Fruit fly (Drosophila melanogaster) whole organism, wandering third instar larva: ENCODE data around the gene LManII.

Experiments
- Abd-B ChIP-seq: fragments of >200 bp; optimal IDR thresholded peaks from 2 replicates; lab custom pipeline; 2017; ENCODE audit warnings: missing biosample characterization, missing genetic modification characterization
- CG32264 ChIP-seq: fragments of 200-800 bp; sonication (Bioruptor generic); optimal IDR thresholded peaks from 2 replicates; lab custom pipeline; 2016; ENCODE audit warnings: missing biosample characterization, missing genetic modification characterization
- CG9705 ChIP-seq: fragments of 200-800 bp; sonication (Bioruptor generic); optimal IDR thresholded peaks from 2 replicates; lab custom pipeline; 2018; ENCODE audit warnings: missing biosample characterization, mild to moderate bottlenecking, missing genetic modification characterization
- CrebA ChIP-seq: fragments of 200-800 bp; sonication (Bioruptor generic); optimal IDR thresholded peaks from 2 replicates; lab custom pipeline; 2016; ENCODE audit warnings: missing biosample characterization, mild to moderate bottlenecking, missing genetic modification characterization, borderline replicate concordance
- Dfd ChIP-seq: fragments of >200 bp; optimal IDR thresholded peaks from 2 replicates; lab custom pipeline; 2017; ENCODE audit warnings: missing biosample characterization, missing genetic modification characterization
- Dif ChIP-seq: fragments of 200-275, 200-300 bp; sonication (Bioruptor generic); optimal IDR thresholded peaks from 2 replicates; lab custom pipeline; 2018; ENCODE audit warnings: missing biosample characterization, missing genetic modification characterization; ENCODE audit not compliant: partially characterized antibody
- GATAd ChIP-seq: sonication (Bioruptor generic); optimal IDR thresholded peaks from 2 replicates; lab custom pipeline; 2016; ENCODE audit warnings: missing biosample characterization, missing genetic modification characterization
- HLH106 ChIP-seq: fragments of 200-800 bp; optimal IDR thresholded peaks from 3 replicates; lab custom pipeline; 2019; ENCODE audit warnings: missing biosample characterization, mild to moderate bottlenecking, missing genetic modification characterization, moderate library complexity
- Hnf4 ChIP-seq: fragments of 200-800 bp; sonication (Bioruptor generic); optimal IDR thresholded peaks from 2 replicates; lab custom pipeline; 2016; ENCODE audit warnings: missing biosample characterization, mild to moderate bottlenecking, missing genetic modification characterization
- Hr78 ChIP-seq: fragments of >200 bp; optimal IDR thresholded peaks from 2 replicates; lab custom pipeline; 2017; ENCODE audit warnings: missing biosample characterization, missing genetic modification characterization
- Hr83 ChIP-seq: fragments of 200-300 bp; sonication (Bioruptor generic); optimal IDR thresholded peaks from 2 replicates; lab custom pipeline; 2016; ENCODE audit warnings: missing biosample characterization, mild to moderate bottlenecking, missing genetic modification characterization, moderate library complexity; ENCODE audit not compliant: poor library complexity, severe bottlenecking
- Jra ChIP-seq: sonication (Bioruptor generic); optimal IDR thresholded peaks from 2 replicates; lab custom pipeline; 2016; ENCODE audit warnings: missing biosample characterization, missing genetic modification characterization
- Mio ChIP-seq: sonication (Bioruptor generic); optimal IDR thresholded peaks from 2 replicates; lab custom pipeline; 2016; ENCODE audit warnings: missing biosample characterization, missing genetic modification characterization
- Myc ChIP-seq: fragments of >200 bp; optimal IDR thresholded peaks from 2 replicates; lab custom pipeline; 2017
- N ChIP-seq: fragments of >200 bp; optimal IDR thresholded peaks from 2 replicates; lab custom pipeline; 2018; ENCODE audit warnings: missing biosample characterization, missing external identifiers, missing genetic modification characterization
- OdsH ChIP-seq: fragments of 200-800 bp; sonication (Bioruptor generic); optimal IDR thresholded peaks from 2 replicates; lab custom pipeline; 2016; ENCODE audit warnings: missing biosample characterization, mild to moderate bottlenecking, missing genetic modification characterization
- Rel ChIP-seq, 2 experiments: fragments of 200-800 bp; sonication (Bioruptor generic) in 1 of 2; optimal IDR thresholded peaks; 2 replicates in 1 of 2; 3 replicates in 1 of 2; lab custom pipeline; 2016 to 2019; ENCODE audit warnings: mild to moderate bottlenecking in 2 of 2, missing biosample characterization in 2 of 2, missing genetic modification characterization in 2 of 2, moderate library complexity in 1 of 2
- Sp1 ChIP-seq: fragments of 200-800 bp; sonication (Bioruptor generic); optimal IDR thresholded peaks from 3 replicates; lab custom pipeline; 2019; ENCODE audit warnings: missing biosample characterization, mild to moderate bottlenecking, missing genetic modification characterization, moderate library complexity
- Vsx2 ChIP-seq: fragments of 200-300, 225-300 bp; sonication (Bioruptor generic); optimal IDR thresholded peaks from 2 replicates; lab custom pipeline; 2018; ENCODE audit warnings: missing biosample characterization, missing genetic modification characterization; ENCODE audit not compliant: partially characterized antibody
- br ChIP-seq: fragments of 200-800 bp; sonication (Bioruptor generic); optimal IDR thresholded peaks from 2 replicates; lab custom pipeline; 2016; ENCODE audit warnings: missing biosample characterization, missing genetic modification characterization
- brk ChIP-seq: fragments of 200-800 bp; sonication (Bioruptor generic); optimal IDR thresholded peaks from 2 replicates; lab custom pipeline; 2016; ENCODE audit warnings: missing biosample characterization, mild to moderate bottlenecking, missing genetic modification characterization
- dl ChIP-seq, 2 experiments: fragments of 175-275, 200-275 bp in 1 of 2; fragments of 200-275 bp in 1 of 2; sonication (Bioruptor generic); optimal IDR thresholded peaks; lab custom pipeline; 2018; ENCODE audit warnings: mild to moderate bottlenecking in 2 of 2, missing biosample characterization in 2 of 2, missing genetic modification characterization in 2 of 2, moderate library complexity in 2 of 2; ENCODE audit not compliant: partially characterized antibody in 2 of 2, insufficient read depth in 1 of 2
- dmrt93B ChIP-seq: fragments of 200-800 bp; sonication (Bioruptor generic); optimal IDR thresholded peaks from 2 replicates; lab custom pipeline; 2018; ENCODE audit warnings: missing biosample characterization, mild to moderate bottlenecking, missing genetic modification characterization
- dsf ChIP-seq: sonication (Bioruptor generic); optimal IDR thresholded peaks from 2 replicates; lab custom pipeline; 2016; ENCODE audit warnings: missing biosample characterization, missing genetic modification characterization, borderline replicate concordance
- ey ChIP-seq: fragments of 200-800 bp; sonication (Bioruptor generic); optimal IDR thresholded peaks from 2 replicates; lab custom pipeline; 2016; ENCODE audit warnings: missing biosample characterization, missing genetic modification characterization
- foxo ChIP-seq, 2 experiments: fragments of 200-800 bp; sonication (Bioruptor generic); optimal IDR thresholded peaks; 2 replicates in 1 of 2; 3 replicates in 1 of 2; lab custom pipeline; 2016 to 2017; ENCODE audit warnings: missing biosample characterization in 2 of 2, missing genetic modification characterization in 2 of 2
- fru ChIP-seq: fragments of 200-800 bp; sonication (Bioruptor generic); optimal IDR thresholded peaks from 3 replicates; lab custom pipeline; 2016; ENCODE audit warnings: missing biosample characterization, mild to moderate bottlenecking, missing genetic modification characterization
- h ChIP-seq: fragments of 200-800 bp; sonication (Bioruptor generic); optimal IDR thresholded peaks from 3 replicates; lab custom pipeline; 2016; ENCODE audit warnings: missing biosample characterization, mild to moderate bottlenecking, missing genetic modification characterization
- jim ChIP-seq: fragments of 175-275, 200-325 bp; sonication (Bioruptor generic); optimal IDR thresholded peaks from 2 replicates; lab custom pipeline; 2016; ENCODE audit warnings: missing biosample characterization, mild to moderate bottlenecking, missing genetic modification characterization
- lola ChIP-seq: fragments of >200 bp; optimal IDR thresholded peaks from 2 replicates; lab custom pipeline; 2017; ENCODE audit warnings: missing biosample characterization, missing genetic modification characterization
- pan ChIP-seq: fragments of >200 bp; optimal IDR thresholded peaks from 2 replicates; lab custom pipeline; 2017
- psq ChIP-seq: fragments of 200-800 bp; sonication (Bioruptor generic); optimal IDR thresholded peaks from 3 replicates; lab custom pipeline; 2017; ENCODE audit warnings: missing biosample characterization, mild to moderate bottlenecking, missing genetic modification characterization, moderate library complexity
- rgr ChIP-seq: fragments of 200-800 bp; sonication (Bioruptor generic); optimal IDR thresholded peaks from 3 replicates; lab custom pipeline; 2016; ENCODE audit warnings: missing biosample characterization, mild to moderate bottlenecking, missing genetic modification characterization
- sage ChIP-seq: fragments of 200-800 bp; sonication (Bioruptor generic); optimal IDR thresholded peaks from 2 replicates; lab custom pipeline; 2016; ENCODE audit warnings: missing biosample characterization, mild to moderate bottlenecking, missing genetic modification characterization
- sv ChIP-seq: fragments of 200-800 bp; sonication (Bioruptor generic); optimal IDR thresholded peaks from 3 replicates; lab custom pipeline; 2016; ENCODE audit warnings: missing biosample characterization, missing genetic modification characterization
- tai ChIP-seq: sonication (Bioruptor generic); optimal IDR thresholded peaks from 2 replicates; lab custom pipeline; 2016; ENCODE audit warnings: missing biosample characterization, missing genetic modification characterization
- usp ChIP-seq: fragments of >200 bp; optimal IDR thresholded peaks from 2 replicates; lab custom pipeline; 2017; ENCODE audit warnings: missing biosample characterization, missing genetic modification characterization
- woc ChIP-seq: sonication (Bioruptor generic); optimal IDR thresholded peaks from 2 replicates; lab custom pipeline; 2016; ENCODE audit warnings: missing biosample characterization, mild to moderate bottlenecking, missing genetic modification characterization

LManII gene

DNA sequence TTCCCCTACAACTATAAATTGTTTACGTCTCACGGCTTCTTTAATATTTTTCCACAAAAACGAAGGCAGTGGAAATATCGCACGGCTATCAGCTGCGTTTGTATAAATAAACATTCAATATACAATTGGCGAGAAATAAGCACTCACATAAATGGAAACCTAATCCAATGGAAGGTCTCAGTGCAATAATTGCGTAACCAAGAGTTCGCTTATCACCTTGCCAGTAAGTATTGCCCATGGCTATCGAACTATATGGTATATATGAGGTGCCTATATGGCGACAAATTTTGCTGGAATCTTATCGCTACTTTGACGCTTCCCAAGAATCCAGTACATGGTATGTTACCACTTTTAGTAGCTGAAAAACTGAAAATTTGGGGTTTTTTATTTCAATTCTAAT lies 44.8 kb downstream of the LManII start:
- no peak for TF ChIP-seq sage (GFP tag; lab: Kevin White, UChicago)
- no peak for TF ChIP-seq Hr83 (GFP tag; lab: Kevin White, UChicago)
- no peak for TF ChIP-seq Vsx2 (GFP tag; lab: Kevin White, UChicago)
- no peak for TF ChIP-seq usp
- no peak for TF ChIP-seq dsf
- no peak for TF ChIP-seq GATAd (GFP tag; lab: Kevin White, UChicago)
- no peak for TF ChIP-seq psq (GFP tag; lab: Kevin White, UChicago)
- no peak for TF ChIP-seq N (GFP tag; lab: Kevin White, UChicago)
- no peak for TF ChIP-seq jim (GFP tag; lab: Kevin White, UChicago)
- TF ChIP-seq Hr78, result no peak
- no peak for TF ChIP-seq Myc (lab: Kevin White, UChicago)
- TF ChIP-seq tai (GFP tag; lab: Kevin White, UChicago), result no peak
- no peak for TF ChIP-seq brk (GFP tag; lab: Kevin White, UChicago)
- TF ChIP-seq HLH106 (tag; lab: Kevin White, UChicago), result no peak
- TF ChIP-seq ey (GFP tag; lab: Kevin White, UChicago), result no peak
- no peak for TF ChIP-seq Mio
- TF ChIP-seq CG32264 (GFP tag; lab: Kevin White, UChicago), result no peak
- TF ChIP-seq br (GFP tag; lab: Kevin White, UChicago), result no peak
- TF ChIP-seq CG9705 (GFP tag; lab: Kevin White, UChicago), result no peak

DNA sequence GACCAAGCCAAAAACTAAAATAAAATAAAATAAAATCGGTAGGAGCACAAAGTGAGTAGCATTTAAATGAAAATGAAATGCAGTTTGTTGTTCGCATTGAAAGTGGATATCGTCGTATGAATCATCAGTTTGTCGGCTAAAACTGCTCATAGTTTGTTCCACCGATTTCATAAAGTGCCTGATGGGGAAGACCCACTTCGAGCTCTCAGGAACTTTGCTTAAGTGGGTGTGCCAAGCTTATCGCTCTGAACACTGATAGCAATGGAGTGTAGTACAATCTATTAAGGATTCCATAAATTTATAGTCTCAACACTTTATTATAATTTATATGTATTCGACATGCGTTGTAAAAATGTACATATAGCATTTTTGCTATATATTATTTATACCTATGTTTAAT lies 45.4 kb downstream of the LManII start:
- TF ChIP-seq Dfd, result no peak
- no peak for TF ChIP-seq brk (GFP tag; lab: Kevin White, UChicago)
- no peak for TF ChIP-seq CG9705 (GFP tag; lab: Kevin White, UChicago)
- no peak for TF ChIP-seq GATAd (GFP tag; lab: Kevin White, UChicago)
- TF ChIP-seq OdsH, result no peak
- no peak for TF ChIP-seq Rel (GFP tag; optimal IDR thresholded peaks at IDR 0.05; lab: Kevin White, UChicago)
- peak; percentile 78 for TF ChIP-seq Rel (tag; optimal IDR thresholded peaks at IDR 0.05; lab: Kevin White, UChicago)
- TF ChIP-seq Dif (GFP tag; lab: Kevin White, UChicago), result no peak
- TF ChIP-seq, all 38 proteins: peak for 1

DNA sequence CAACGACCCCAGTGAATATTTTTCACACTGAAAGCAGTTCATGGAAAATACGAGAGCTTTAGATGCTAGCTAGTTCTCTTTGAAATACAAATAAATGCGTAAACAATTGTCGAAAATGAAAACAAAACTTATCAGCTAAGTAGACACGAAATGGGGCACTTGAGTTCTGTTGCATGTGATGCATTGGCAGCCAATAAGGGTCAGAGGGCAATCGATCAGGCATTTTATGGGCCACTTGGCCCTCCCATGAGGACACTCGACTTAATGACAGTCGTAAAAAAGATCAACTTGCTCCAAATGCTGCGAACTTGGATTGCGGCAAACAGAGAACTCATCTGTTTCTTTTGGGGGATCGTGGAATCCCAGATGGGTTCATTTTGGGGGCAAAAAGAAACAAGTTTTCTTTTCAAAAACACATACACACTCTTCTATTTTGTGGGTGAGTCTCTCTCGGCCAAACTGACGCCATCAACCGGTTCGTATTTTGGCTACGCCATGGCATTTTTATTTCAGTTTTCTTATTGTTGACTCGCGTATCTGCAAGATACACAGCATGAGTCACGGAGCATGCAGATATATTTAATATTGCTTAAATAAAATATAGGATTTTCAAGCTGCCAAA lies 46.0 kb downstream of the LManII start:
- no peak for TF ChIP-seq CG32264 (GFP tag; lab: Kevin White, UChicago)
- no peak for TF ChIP-seq psq (GFP tag; lab: Kevin White, UChicago)
- no peak for TF ChIP-seq rgr (GFP tag; lab: Kevin White, UChicago)
- TF ChIP-seq OdsH, result no peak
- TF ChIP-seq Abd-B (GFP tag; lab: Kevin White, UChicago), result no peak
- TF ChIP-seq, all 38 proteins: peak for 0

DNA sequence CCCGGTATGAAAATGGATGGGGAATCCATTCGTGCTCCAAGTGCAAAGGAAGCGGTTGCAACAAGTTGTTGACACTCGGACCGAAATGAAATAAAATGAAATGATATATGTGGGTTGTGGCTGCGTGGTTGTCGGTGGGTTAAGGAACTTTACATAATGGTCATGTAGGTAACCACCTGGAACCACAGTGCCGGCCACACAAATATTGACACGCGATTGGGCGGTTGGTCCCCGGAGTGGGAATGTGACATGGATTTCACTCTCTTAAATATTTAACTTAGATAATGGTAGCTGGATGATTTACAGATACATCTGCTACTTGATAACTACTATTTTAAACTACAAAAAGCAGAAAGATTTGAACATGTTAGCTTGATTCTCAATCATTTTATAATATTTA lies 47.4 kb downstream of the LManII start:
- TF ChIP-seq sv (no peak), GATAd (GFP tag; lab: Kevin White, UChicago) (no peak), psq (GFP tag; lab: Kevin White, UChicago) (no peak), tai (GFP tag; lab: Kevin White, UChicago) (no peak), fru (no peak), pan (no peak), dmrt93B (GFP tag; lab: Kevin White, UChicago) (no peak), sage (GFP tag; lab: Kevin White, UChicago) (no peak), N (GFP tag; lab: Kevin White, UChicago) (no peak), brk (GFP tag; lab: Kevin White, UChicago) (no peak), usp (no peak), Myc (lab: Kevin White, UChicago) (no peak), Vsx2 (GFP tag; lab: Kevin White, UChicago) (no peak), OdsH (no peak), Hnf4 (GFP tag; lab: Kevin White, UChicago) (no peak), Dfd (no peak), woc (GFP tag; lab: Kevin White, UChicago) (no peak), HLH106 (tag; lab: Kevin White, UChicago) (no peak), CG32264 (GFP tag; lab: Kevin White, UChicago) (no peak), br (GFP tag; lab: Kevin White, UChicago) (peak; percentile 31), dsf (no peak), rgr (GFP tag; lab: Kevin White, UChicago) (peak; percentile 33), foxo (GFP tag; optimal IDR thresholded peaks at IDR 0.05; lab: Kevin White, UChicago) (peak in 1 of 2 experiments; percentile 15), Mio (no peak), Hr78 (no peak), Dif (GFP tag; lab: Kevin White, UChicago) (no peak), lola (GFP tag; lab: Kevin White, UChicago) (no peak), CrebA (GFP tag; lab: Kevin White, UChicago) (no peak), Sp1 (peak; percentile 12), ey (GFP tag; lab: Kevin White, UChicago) (no peak), CG9705 (GFP tag; lab: Kevin White, UChicago) (no peak), dl (GFP tag; optimal IDR thresholded peaks at IDR 0.05; lab: Kevin White, UChicago; ENCODE audit: insufficient read depth in 1 of 2, partially characterized antibody in 2 of 2) (no peak), jim (GFP tag; lab: Kevin White, UChicago) (no peak), Jra (no peak), h (peak; percentile 43), Rel (GFP tag; optimal IDR thresholded peaks at IDR 0.05; lab: Kevin White, UChicago) (no peak), Rel (tag; optimal IDR thresholded peaks at IDR 0.05; lab: Kevin White, UChicago) (no peak), Abd-B (GFP tag; lab: Kevin White, UChicago) (no peak), Hr83 (GFP tag; lab: Kevin White, UChicago) (peak; percentile 84)
